Worm (Caenorhabditis elegans) whole organism, young adult: Measurements from ENCODE around the gene txt-3.

Experiments
- F33H1.4 ChIP-seq: fragments of 200-800 bp; sonication (Bioruptor generic); IDR thresholded peaks from 2 replicates; pipeline ENCODE4 v1.3.6; 2022; ENCODE audit warnings: missing genetic modification reagents, missing genetic modification characterization, missing compliant biosample characterization
- F37B4.10 ChIP-seq: fragments of 200-800 bp; sonication (Bioruptor generic); IDR thresholded peaks from 2 replicates; pipeline ENCODE4 v1.3.6; 2022; ENCODE audit warnings: missing genetic modification characterization, missing compliant biosample characterization
- Y67H2A.10 ChIP-seq: fragments of 200-800 bp; sonication (Bioruptor generic); conservative IDR thresholded peaks from 2 replicates; pipeline ENCODE4 v1.3.6; 2022; ENCODE audit warnings: missing genetic modification reagents, missing genetic modification characterization, missing compliant biosample characterization
- Y79H2A.3 ChIP-seq: fragments of 200-800 bp; sonication (Bioruptor generic); conservative IDR thresholded peaks from 2 replicates; pipeline ENCODE4 v1.3.6; 2022; ENCODE audit warnings: missing genetic modification reagents, missing genetic modification characterization, missing compliant biosample characterization
- athp-1 ChIP-seq: sonication (generic microtip); optimal IDR thresholded peaks from 2 replicates; lab custom pipeline; 2017; ENCODE audit warnings: mild to moderate bottlenecking, missing genetic modification characterization, missing compliant biosample characterization
- bed-2 ChIP-seq: fragments of 200-800 bp; sonication (Bioruptor generic); IDR thresholded peaks from 2 replicates; pipeline ENCODE4 v1.3.6; 2022; ENCODE audit warnings: missing genetic modification reagents, missing genetic modification characterization, missing compliant biosample characterization
- cebp-2 ChIP-seq: fragments of 200-800 bp; sonication (Bioruptor generic); IDR thresholded peaks from 2 replicates; pipeline ENCODE4 v1.3.6; 2022; ENCODE audit warnings: missing genetic modification characterization, missing compliant biosample characterization
- ceh-40 ChIP-seq: fragments of 200-800 bp; sonication (Bioruptor generic); IDR thresholded peaks from 2 replicates; pipeline ENCODE4 v1.3.6; 2022; ENCODE audit warnings: missing genetic modification characterization, missing compliant biosample characterization
- ceh-79 ChIP-seq: sonication (generic microtip); optimal IDR thresholded peaks from 2 replicates; lab custom pipeline; 2017; ENCODE audit warnings: mild to moderate bottlenecking, missing genetic modification characterization, missing compliant biosample characterization
- ceh-91 ChIP-seq: fragments of 200-800 bp; sonication (Bioruptor generic); IDR thresholded peaks from 2 replicates; pipeline ENCODE4 v1.3.6; 2022; ENCODE audit warnings: missing genetic modification reagents, missing genetic modification characterization, missing compliant biosample characterization
- chd-7 ChIP-seq: sonication (generic microtip); optimal IDR thresholded peaks from 2 replicates; lab custom pipeline; 2016; ENCODE audit warnings: mild to moderate bottlenecking, missing genetic modification characterization, moderate library complexity, missing compliant biosample characterization
- die-1 ChIP-seq: sonication (generic microtip); optimal IDR thresholded peaks from 2 replicates; lab custom pipeline; 2016; ENCODE audit warnings: missing genotype, mild to moderate bottlenecking, missing genetic modification characterization, missing compliant biosample characterization
- efl-1 ChIP-seq: fragments of 150-350 bp; optimal IDR thresholded peaks from 2 replicates; lab custom pipeline; 2014; ENCODE audit warnings: missing biosample characterization, missing genetic modification reagents, missing genetic modification characterization
- egl-18 ChIP-seq: fragments of 200-800 bp; sonication (Bioruptor generic); IDR thresholded peaks from 2 replicates; pipeline ENCODE4 v1.3.6; 2022; ENCODE audit warnings: missing genetic modification reagents, missing genetic modification characterization, missing compliant biosample characterization
- egrh-3 ChIP-seq: fragments of 200-800 bp; sonication (Bioruptor generic); IDR thresholded peaks from 2 replicates; pipeline ENCODE4 v1.3.6; 2022; ENCODE audit warnings: missing genetic modification reagents, missing genetic modification characterization, missing compliant biosample characterization
- ets-4 ChIP-seq: fragments of 200-800 bp; sonication (Bioruptor generic); optimal IDR thresholded peaks from 2 replicates; lab custom pipeline; 2018; ENCODE audit warnings: mild to moderate bottlenecking, missing genetic modification characterization, missing compliant biosample characterization
- hlh-26 ChIP-seq: fragments of 200-800 bp; sonication (Bioruptor generic); conservative IDR thresholded peaks from 2 replicates; pipeline ENCODE4 v1.3.6; 2022; ENCODE audit warnings: missing genetic modification reagents, missing genetic modification characterization, missing compliant biosample characterization
- hmg-20 ChIP-seq: fragments of 200-800 bp; sonication (Bioruptor generic); IDR thresholded peaks from 2 replicates; pipeline ENCODE4 v1.3.6; 2022; ENCODE audit warnings: missing genetic modification reagents, missing genetic modification characterization, missing compliant biosample characterization
- hsf-1 ChIP-seq: fragments of 200-800 bp; sonication (Bioruptor generic); IDR thresholded peaks from 2 replicates; pipeline ENCODE4 v1.3.6; 2022; ENCODE audit warnings: missing genetic modification reagents, missing genetic modification characterization, missing compliant biosample characterization
- let-607 ChIP-seq, 2 experiments: fragments of 200-800 bp in 1 of 2; sonication (Bioruptor generic) in 1 of 2; sonication (generic microtip) in 1 of 2; optimal IDR thresholded peaks; 2 replicates each; lab custom pipeline; 2016 to 2018; ENCODE audit warnings: mild to moderate bottlenecking in 2 of 2, missing compliant biosample characterization in 2 of 2, missing genetic modification characterization in 2 of 2, moderate library complexity in 2 of 2, missing genotype in 1 of 2
- lin-26 ChIP-seq: fragments of 200-800 bp; sonication (Bioruptor generic); IDR thresholded peaks from 2 replicates; pipeline ENCODE4 v1.3.6; 2022; ENCODE audit warnings: missing genetic modification reagents, missing genetic modification characterization, missing compliant biosample characterization
- lin-35 ChIP-seq, 3 experiments: fragments of 150-350 bp in 2 of 3; sonication (generic microtip) in 1 of 3; optimal IDR thresholded peaks; 2 replicates each; lab custom pipeline; 2014 to 2018; ENCODE audit warnings: missing biosample characterization in 3 of 3, missing genetic modification characterization in 3 of 3, missing genetic modification reagents in 3 of 3
- lin-54 ChIP-seq: fragments of 200-800 bp; sonication (Bioruptor generic); optimal IDR thresholded peaks from 2 replicates; lab custom pipeline; 2018; ENCODE audit warnings: mild to moderate bottlenecking, missing genetic modification characterization, missing compliant biosample characterization
- madf-10 ChIP-seq: sonication (generic microtip); optimal IDR thresholded peaks from 2 replicates; lab custom pipeline; 2016; ENCODE audit warnings: mild to moderate bottlenecking, missing genetic modification characterization, missing compliant biosample characterization
- nfya-1 ChIP-seq: sonication (generic microtip); optimal IDR thresholded peaks from 2 replicates; lab custom pipeline; 2017; ENCODE audit warnings: antibody characterized with exemption, missing compliant biosample characterization, missing genetic modification characterization, borderline replicate concordance; ENCODE audit not compliant: insufficient read depth
- nhr-80 ChIP-seq: sonication (generic microtip); optimal IDR thresholded peaks from 2 replicates; lab custom pipeline; 2016; ENCODE audit warnings: missing genetic modification characterization, missing compliant biosample characterization
- sdz-38 ChIP-seq: sonication (generic microtip); optimal IDR thresholded peaks from 2 replicates; lab custom pipeline; 2016; ENCODE audit warnings: missing genotype, missing genetic modification characterization, missing compliant biosample characterization
- snpc-1.1 ChIP-seq: sonication (generic microtip); optimal IDR thresholded peaks from 2 replicates; lab custom pipeline; 2017; ENCODE audit warnings: missing genetic modification characterization, mild to moderate bottlenecking, missing compliant biosample characterization, antibody characterized with exemption, moderate library complexity, missing genotype, missing genetic modification reagents; ENCODE audit not compliant: insufficient read depth
- sptf-2 ChIP-seq: fragments of 200-800 bp; sonication (Bioruptor generic); optimal IDR thresholded peaks from 2 replicates; lab custom pipeline; 2018; ENCODE audit warnings: mild to moderate bottlenecking, missing genetic modification characterization, missing compliant biosample characterization
- tbp1 ChIP-seq: fragments of 200-800 bp; sonication (Bioruptor generic); optimal IDR thresholded peaks from 2 replicates; lab custom pipeline; 2018; ENCODE audit warnings: mild to moderate bottlenecking, missing genetic modification characterization, missing compliant biosample characterization
- unc-62 ChIP-seq: fragments of 150-350 bp; optimal IDR thresholded peaks from 2 replicates; lab custom pipeline; 2014; ENCODE audit warnings: missing biosample characterization, missing genetic modification reagents, missing genetic modification characterization
- xnd-1 ChIP-seq: sonication (generic microtip); optimal IDR thresholded peaks from 2 replicates; lab custom pipeline; 2016; ENCODE audit warnings: missing genotype, missing genetic modification reagents, missing genetic modification characterization, missing compliant biosample characterization
- zfh-2 ChIP-seq: fragments of 200-800 bp; sonication (Bioruptor generic); conservative IDR thresholded peaks from 2 replicates; pipeline ENCODE4 v1.3.6; 2022; ENCODE audit warnings: missing genetic modification reagents, missing genetic modification characterization, missing compliant biosample characterization
- ztf-28 ChIP-seq: fragments of 200-800 bp; sonication (Bioruptor generic); IDR thresholded peaks from 2 replicates; pipeline ENCODE4 v1.3.6; 2022; ENCODE audit warnings: missing genetic modification reagents, missing genetic modification characterization, missing compliant biosample characterization
- ztf-3 ChIP-seq: fragments of 200-800 bp; sonication (Bioruptor generic); optimal IDR thresholded peaks from 2 replicates; lab custom pipeline; 2018; ENCODE audit warnings: mild to moderate bottlenecking, missing genetic modification characterization, missing compliant biosample characterization

Gene txt-3

DNA sequence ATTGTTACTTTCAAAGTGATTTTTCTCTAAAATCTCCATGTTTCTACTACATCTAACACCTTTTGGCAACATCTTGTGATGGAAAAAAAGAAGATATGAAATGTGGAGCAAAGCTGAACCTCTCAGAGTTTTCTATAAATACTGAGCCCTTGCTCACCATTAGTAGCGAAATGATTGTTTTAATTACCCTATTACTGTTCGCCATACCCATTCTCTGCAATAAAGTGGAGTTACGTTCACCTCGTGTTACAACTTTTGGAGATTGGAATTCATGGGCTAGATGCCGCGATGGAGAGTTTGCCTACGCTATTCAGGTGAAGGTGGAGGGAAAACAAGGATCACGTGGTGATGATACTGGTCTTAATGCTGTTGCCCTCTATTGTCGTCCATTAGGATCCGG is at the start of gene txt-3:
TSS of gene txt-3 (plus strand) at position 125 of the 400 bp plus-strand sequence.
- TF ChIP-seq zfh-2 (GFP tag; lab: Robert Waterston, UW), result no peak
- TF ChIP-seq let-607 (tag; optimal IDR thresholded peaks at IDR 0.05; lab: Kevin White, UChicago), result no peak
- no peak for TF ChIP-seq hlh-26
- no peak for TF ChIP-seq Y79H2A.3 (GFP tag; lab: Robert Waterston, UW)
- no peak for TF ChIP-seq egrh-3 (GFP tag; lab: Robert Waterston, UW)

DNA sequence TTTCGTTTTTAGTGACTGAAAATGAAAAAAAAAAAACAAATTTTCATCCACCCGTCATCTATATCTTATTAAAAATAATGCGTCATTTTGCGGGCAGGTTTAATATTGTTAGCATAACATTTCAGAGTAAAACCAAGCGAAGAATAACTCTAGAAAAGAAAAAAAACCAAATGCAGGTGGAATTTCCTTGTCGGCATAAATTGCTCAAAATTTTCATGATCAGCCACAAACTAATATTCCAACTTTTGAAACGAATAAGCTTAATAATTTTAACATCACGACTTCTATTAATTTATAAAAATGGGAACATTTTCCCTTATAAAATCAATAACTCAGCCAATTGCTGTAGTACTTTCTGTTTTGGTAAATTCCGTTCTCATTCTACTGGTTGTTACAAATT is 48.1 kb upstream of the txt-3 start, which contains the start of gene str-155:
TSS of gene str-155 (plus strand) at position 301 of the 400 bp plus-strand sequence.
- TF ChIP-seq madf-10 (tag; lab: Kevin White, UChicago), result no peak
- no peak for TF ChIP-seq F37B4.10 (GFP tag; lab: Robert Waterston, UW)
- TF ChIP-seq efl-1, result no peak
- no peak for TF ChIP-seq athp-1 (tag; lab: Kevin White, UChicago)
- TF ChIP-seq ceh-91 (GFP tag; lab: Robert Waterston, UW), result no peak
- no peak for TF ChIP-seq ets-4

DNA sequence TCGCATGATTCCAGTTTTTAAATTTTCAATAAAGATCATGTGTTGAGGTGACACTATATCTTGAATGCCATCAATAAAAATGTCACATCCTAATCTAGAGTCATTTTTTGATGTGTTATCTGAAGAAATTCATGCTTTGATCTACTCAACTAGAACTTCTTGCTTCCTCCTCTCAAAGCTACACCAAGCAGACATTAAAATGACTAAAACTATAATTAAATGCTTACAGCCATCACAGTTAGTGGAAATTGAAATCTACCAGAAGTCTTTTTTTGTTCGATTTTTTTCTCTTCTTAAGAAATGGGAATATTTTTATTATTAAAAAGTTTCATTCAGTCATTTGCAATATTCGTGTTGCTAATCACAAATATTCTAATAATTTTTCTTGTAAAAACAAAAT is 46.0 kb upstream of the txt-3 start, which contains the start of gene str-158:
TSS of gene str-158 (plus strand) at position 301 of the 400 bp plus-strand sequence.
- TF ChIP-seq nhr-80 (tag; lab: Kevin White, UChicago) (no peak), hmg-20 (GFP tag; lab: Robert Waterston, UW) (no peak), bed-2 (GFP tag; lab: Robert Waterston, UW) (no peak), tbp1 (no peak), egl-18 (GFP tag; lab: Robert Waterston, UW) (no peak), sptf-2 (GFP tag; lab: Kevin White, UChicago) (no peak), die-1 (tag; lab: Kevin White, UChicago) (no peak), F33H1.4 (GFP tag; lab: Robert Waterston, UW) (no peak), hlh-26 (no peak), xnd-1 (tag; lab: Kevin White, UChicago) (no peak), lin-26 (GFP tag; lab: Robert Waterston, UW) (no peak), ztf-28 (no peak), ceh-79 (tag; lab: Kevin White, UChicago) (no peak), Y67H2A.10 (GFP tag; lab: Robert Waterston, UW) (no peak)
- TF ChIP-seq, all 124 proteins: peak for 0

DNA sequence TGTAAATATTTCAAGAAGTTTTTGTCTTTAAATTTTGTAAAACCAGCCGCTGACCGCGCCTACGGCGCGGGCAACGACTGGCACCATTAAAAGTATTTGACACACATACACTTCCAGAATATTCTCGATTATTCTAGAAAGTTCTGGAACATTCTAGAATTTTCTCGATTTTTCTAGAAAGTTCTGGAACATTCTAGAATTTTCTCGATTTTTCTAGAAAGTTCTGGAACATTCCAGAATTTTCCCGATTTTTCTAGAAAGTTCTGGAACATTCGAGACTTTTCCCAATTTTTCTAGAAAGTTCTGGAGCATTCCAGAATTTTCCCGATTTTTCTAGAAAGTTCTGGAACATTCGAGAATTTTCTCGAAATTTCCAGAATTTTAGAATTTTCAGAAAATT is 43.2 kb upstream of the txt-3 start:
- TF ChIP-seq ceh-40 (GFP tag; lab: Robert Waterston, UW) (peak; percentile 85; the same call in 1 of the 2 replicates), hsf-1 (peak; percentile 97)

DNA sequence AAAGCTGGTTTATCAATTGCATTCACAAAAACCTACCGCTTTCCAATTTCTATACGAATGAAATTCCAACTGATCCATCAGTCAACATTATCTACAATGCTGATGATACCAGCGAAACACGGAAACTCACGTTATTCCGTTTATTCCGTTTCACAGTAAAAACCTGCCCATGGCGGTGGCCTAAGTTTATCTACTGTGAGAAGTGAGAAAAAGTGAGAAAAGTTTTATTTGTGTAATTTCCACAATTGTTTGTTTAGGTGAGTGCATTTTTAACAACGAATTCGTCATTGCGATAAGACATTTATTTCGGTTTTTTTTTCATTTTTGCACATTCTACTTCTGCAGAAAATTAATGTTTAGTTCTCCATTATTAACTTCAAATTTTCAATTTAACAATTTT is 33.7 kb upstream of the txt-3 start, which contains the start of gene Y9C9A.8:
TSS of gene Y9C9A.8 (plus strand) at position 301 of the 400 bp plus-strand sequence.
- no peak for TF ChIP-seq unc-62 (GFP tag; lab: Kevin White, UChicago)
- no peak for TF ChIP-seq lin-54 (GFP tag; lab: Kevin White, UChicago)
- no peak for TF ChIP-seq chd-7 (tag; lab: Kevin White, UChicago)
- no peak for TF ChIP-seq ztf-3 (GFP tag; lab: Kevin White, UChicago)
- no peak for TF ChIP-seq tbp1
- TF ChIP-seq nhr-80 (tag; lab: Kevin White, UChicago), result no peak
- no peak for TF ChIP-seq sdz-38 (tag; lab: Kevin White, UChicago)
- TF ChIP-seq lin-35 (GFP tag; optimal IDR thresholded peaks at IDR 0.05; lab: Kevin White, UChicago), result no peak
- TF ChIP-seq nfya-1 (tag; lab: Kevin White, UChicago), result no peak
- TF ChIP-seq cebp-2, result no peak
- TF ChIP-seq snpc-1.1, result no peak
